Worm (Caenorhabditis elegans) whole organism, young adult: ENCODE data around the gene ugt-6.

Experiments
- C17E4.6 ChIP-seq: fragments of 200-800 bp; sonication (Bioruptor generic); IDR thresholded peaks from 2 replicates; pipeline ENCODE4 v1.3.6; 2022; ENCODE audit warnings: missing genetic modification reagents, missing genetic modification characterization, missing compliant biosample characterization
- F55B11.4 ChIP-seq: sonication (generic microtip); optimal IDR thresholded peaks from 2 replicates; lab custom pipeline; 2016; ENCODE audit warnings: missing compliant biosample characterization, missing genetic modification characterization, borderline replicate concordance; ENCODE audit not compliant: insufficient read depth
- T26A5.8 ChIP-seq: sonication (generic microtip); optimal IDR thresholded peaks from 2 replicates; lab custom pipeline; 2016; ENCODE audit warnings: missing genetic modification characterization, missing compliant biosample characterization
- Y67H2A.10 ChIP-seq: fragments of 200-800 bp; sonication (Bioruptor generic); conservative IDR thresholded peaks from 2 replicates; pipeline ENCODE4 v1.3.6; 2022; ENCODE audit warnings: missing genetic modification reagents, missing genetic modification characterization, missing compliant biosample characterization
- atf-7 ChIP-seq: sonication (generic microtip); optimal IDR thresholded peaks from 2 replicates; lab custom pipeline; 2017; ENCODE audit warnings: mild to moderate bottlenecking, missing genetic modification characterization, missing compliant biosample characterization
- egl-18 ChIP-seq: fragments of 200-800 bp; sonication (Bioruptor generic); IDR thresholded peaks from 2 replicates; pipeline ENCODE4 v1.3.6; 2022; ENCODE audit warnings: missing genetic modification reagents, missing genetic modification characterization, missing compliant biosample characterization
- ekl-4 ChIP-seq: fragments of 200-800 bp; sonication (Bioruptor generic); IDR thresholded peaks from 2 replicates; pipeline ENCODE4 v1.3.6; 2022; ENCODE audit warnings: missing genetic modification reagents, missing genetic modification characterization, missing compliant biosample characterization
- ets-4 ChIP-seq: fragments of 200-800 bp; sonication (Bioruptor generic); optimal IDR thresholded peaks from 2 replicates; lab custom pipeline; 2018; ENCODE audit warnings: mild to moderate bottlenecking, missing genetic modification characterization, missing compliant biosample characterization
- fkh-3 ChIP-seq: sonication (generic microtip); optimal IDR thresholded peaks from 2 replicates; lab custom pipeline; 2016; ENCODE audit warnings: mild to moderate bottlenecking, missing genetic modification characterization, missing compliant biosample characterization
- lsl-1 ChIP-seq: fragments of 200-800 bp; sonication (Bioruptor generic); optimal IDR thresholded peaks from 2 replicates; lab custom pipeline; 2018; ENCODE audit warnings: mild to moderate bottlenecking, missing genetic modification characterization, moderate library complexity, missing compliant biosample characterization
- madf-3 ChIP-seq: fragments of 200-800 bp; sonication (Bioruptor generic); IDR thresholded peaks from 2 replicates; pipeline ENCODE4 v1.3.6; 2022; ENCODE audit warnings: missing genetic modification reagents, missing genetic modification characterization, missing compliant biosample characterization
- mes-4 ChIP-seq: sonication (generic microtip); optimal IDR thresholded peaks from 2 replicates; lab custom pipeline; 2016; ENCODE audit warnings: missing genotype, missing genetic modification characterization, missing compliant biosample characterization
- pha-4 ChIP-seq: fragments of 150-350 bp; sonication (generic microtip); optimal IDR thresholded peaks from 2 replicates; lab custom pipeline; 2014; ENCODE audit warnings: missing biosample characterization, missing genetic modification reagents, missing genetic modification characterization

ugt-6 gene

ce11 chrV:12747856-12748255 is 50.2 kb downstream of the ugt-6 start, which contains the start of gene C15C8.5:
C15C8.5 (plus strand) TSS chrV:12748007.
- TF ChIP-seq ekl-4 (GFP tag; lab: Robert Waterston, UW) (no peak), fkh-3 (tag; lab: Kevin White, UChicago) (no peak), T26A5.8 (tag; lab: Kevin White, UChicago) (no peak), ets-4 (GFP tag; lab: Kevin White, UChicago) (no peak), F55B11.4 (tag; lab: Kevin White, UChicago) (no peak), Y67H2A.10 (no peak), madf-3 (GFP tag; lab: Robert Waterston, UW) (no peak)
- TF ChIP-seq, all 124 proteins: peak for 0

ce11 chrV:12747431-12747830 is 50.6 kb downstream of the ugt-6 start, which contains the start of gene C15C8.4:
C15C8.4 (minus strand) TSS chrV:12747463.
- TF ChIP-seq lsl-1 (no peak), atf-7 (tag; lab: Kevin White, UChicago) (no peak), mes-4 (tag; lab: Kevin White, UChicago) (no peak), C17E4.6 (GFP tag; lab: Robert Waterston, UW) (no peak), pha-4 (tag; lab: Kevin White, UChicago) (no peak), egl-18 (GFP tag; lab: Robert Waterston, UW) (no peak)
